Worm (Caenorhabditis elegans) whole organism, mixed stage, embryonic: ENCODE measurements around the gene W08F4.13.

ENCODE experiments used
- M03D4.4 ChIP-seq: sonication (generic microtip); optimal IDR thresholded peaks from 2 replicates; lab custom pipeline; 2017; ENCODE audit warnings: mild to moderate bottlenecking, missing genetic modification characterization, missing compliant biosample characterization
- bed-3 ChIP-seq: fragments of 200-800 bp; sonication (Bioruptor generic); optimal IDR thresholded peaks from 3 replicates; lab custom pipeline; 2018; ENCODE audit warnings: mild to moderate bottlenecking, missing genetic modification characterization, moderate library complexity, missing compliant biosample characterization
- blmp-1 ChIP-seq: fragments of 150-350 bp; optimal IDR thresholded peaks from 2 replicates; lab custom pipeline; 2014; ENCODE audit warnings: missing biosample characterization, missing genetic modification characterization
- ceh-39 ChIP-seq: fragments of 150-350 bp; optimal IDR thresholded peaks from 2 replicates; lab custom pipeline; 2014; ENCODE audit warnings: missing biosample characterization, missing genetic modification characterization
- ceh-43 ChIP-seq: fragments of 200-800 bp; sonication (Bioruptor generic); optimal IDR thresholded peaks from 2 replicates; lab custom pipeline; 2018; ENCODE audit warnings: mild to moderate bottlenecking, missing genetic modification characterization, moderate library complexity, missing compliant biosample characterization
- ceh-83 ChIP-seq: fragments of 200-800 bp; sonication (Bioruptor generic); optimal IDR thresholded peaks from 2 replicates; lab custom pipeline; 2018; ENCODE audit warnings: mild to moderate bottlenecking, missing genetic modification characterization, missing compliant biosample characterization
- ces-1 ChIP-seq: fragments of 150-350 bp; optimal IDR thresholded peaks from 2 replicates; lab custom pipeline; 2014; ENCODE audit warnings: missing biosample characterization, missing genetic modification reagents, missing genetic modification characterization
- drap-1 ChIP-seq: fragments of 200-800 bp; sonication (Bioruptor generic); optimal IDR thresholded peaks from 3 replicates; lab custom pipeline; 2018; ENCODE audit warnings: mild to moderate bottlenecking, missing genetic modification characterization, missing compliant biosample characterization
- elt-3 ChIP-seq: fragments of 150-350 bp; optimal IDR thresholded peaks from 2 replicates; lab custom pipeline; 2014; ENCODE audit warnings: missing biosample characterization, missing genetic modification characterization
- flh-1 ChIP-seq: fragments of 200-800 bp; sonication (Bioruptor generic); optimal IDR thresholded peaks from 2 replicates; lab custom pipeline; 2018; ENCODE audit warnings: mild to moderate bottlenecking, missing genetic modification characterization, moderate library complexity, missing compliant biosample characterization
- ham-2 ChIP-seq: fragments of 200-800 bp; sonication (Bioruptor generic); optimal IDR thresholded peaks from 2 replicates; lab custom pipeline; 2018; ENCODE audit warnings: mild to moderate bottlenecking, missing genetic modification characterization, missing compliant biosample characterization
- hlh-1 ChIP-seq: fragments of 150-350 bp; optimal IDR thresholded peaks from 2 replicates; lab custom pipeline; 2014; ENCODE audit warnings: missing biosample characterization, missing genetic modification reagents, missing genetic modification characterization
- lin-13 ChIP-seq: fragments of 150-350 bp; optimal IDR thresholded peaks from 2 replicates; lab custom pipeline; 2014; ENCODE audit warnings: missing biosample characterization, missing genetic modification characterization
- lin-32 ChIP-seq: fragments of 200-800 bp; sonication (Bioruptor generic); optimal IDR thresholded peaks from 2 replicates; lab custom pipeline; 2018; ENCODE audit warnings: mild to moderate bottlenecking, missing genetic modification characterization, missing compliant biosample characterization
- lsy-2 ChIP-seq: fragments of 150-350 bp; optimal IDR thresholded peaks from 2 replicates; lab custom pipeline; 2014; ENCODE audit warnings: missing biosample characterization, missing genetic modification characterization
- mab-5 ChIP-seq: fragments of 150-350 bp; optimal IDR thresholded peaks from 2 replicates; lab custom pipeline; 2014; ENCODE audit warnings: missing biosample characterization, missing genetic modification characterization
- mep-1 ChIP-seq: fragments of 150-350 bp; optimal IDR thresholded peaks from 2 replicates; lab custom pipeline; 2017; ENCODE audit warnings: missing biosample characterization, missing genetic modification reagents, missing genetic modification characterization, inconsistent platforms
- mls-2 ChIP-seq: sonication (generic microtip); optimal IDR thresholded peaks from 2 replicates; lab custom pipeline; 2016; ENCODE audit warnings: mild to moderate bottlenecking, missing genetic modification characterization, moderate library complexity, missing compliant biosample characterization
- nhr-12 ChIP-seq: fragments of 150-350 bp; optimal IDR thresholded peaks from 2 replicates; lab custom pipeline; 2014; ENCODE audit warnings: missing biosample characterization, missing genetic modification characterization
- nhr-2 ChIP-seq: fragments of 150-350 bp; optimal IDR thresholded peaks from 2 replicates; lab custom pipeline; 2014; ENCODE audit warnings: missing biosample characterization, missing genetic modification characterization
- nhr-237 ChIP-seq: fragments of 150-350 bp; optimal IDR thresholded peaks from 2 replicates; lab custom pipeline; 2014; ENCODE audit warnings: missing biosample characterization, missing genetic modification characterization
- nhr-28 ChIP-seq: fragments of 150-350 bp; optimal IDR thresholded peaks from 2 replicates; lab custom pipeline; 2014; ENCODE audit warnings: missing biosample characterization, missing genetic modification characterization
- nhr-76 ChIP-seq: sonication (generic microtip); optimal IDR thresholded peaks from 2 replicates; lab custom pipeline; 2017; ENCODE audit warnings: missing biosample characterization, missing genetic modification characterization
- pha-4 ChIP-seq: fragments of 150-350 bp; optimal IDR thresholded peaks from 2 replicates; lab custom pipeline; 2018; ENCODE audit warnings: missing biosample characterization, missing genetic modification reagents, missing genetic modification characterization
- sem-2 ChIP-seq: fragments of 200-800 bp; sonication (Bioruptor generic); optimal IDR thresholded peaks from 2 replicates; lab custom pipeline; 2018; ENCODE audit warnings: mild to moderate bottlenecking, missing genetic modification characterization, missing compliant biosample characterization
- snpc-4 ChIP-seq: fragments of 150-350 bp; optimal IDR thresholded peaks from 2 replicates; lab custom pipeline; 2014; ENCODE audit warnings: missing biosample characterization, missing genetic modification characterization
- sptf-1 ChIP-seq: sonication (generic microtip); optimal IDR thresholded peaks from 2 replicates; lab custom pipeline; 2017; ENCODE audit warnings: mild to moderate bottlenecking, missing genetic modification characterization, moderate library complexity, missing compliant biosample characterization
- unc-120 ChIP-seq: sonication (generic microtip); optimal IDR thresholded peaks from 2 replicates; lab custom pipeline; 2017; ENCODE audit warnings: missing genetic modification characterization, missing compliant biosample characterization; ENCODE audit not compliant: poor library complexity, severe bottlenecking
- unc-39 ChIP-seq: fragments of 150-350 bp; optimal IDR thresholded peaks from 2 replicates; lab custom pipeline; 2014; ENCODE audit warnings: missing biosample characterization, missing genetic modification characterization
- unc-62 ChIP-seq: fragments of 150-350 bp; optimal IDR thresholded peaks from 2 replicates; lab custom pipeline; 2014; ENCODE audit warnings: missing biosample characterization, missing genetic modification reagents, missing genetic modification characterization
- zip-8 ChIP-seq: fragments of 150-350 bp; optimal IDR thresholded peaks from 2 replicates; lab custom pipeline; 2014; ENCODE audit warnings: missing biosample characterization, missing genetic modification characterization
- ztf-11 ChIP-seq: fragments of 150-350 bp; optimal IDR thresholded peaks from 2 replicates; lab custom pipeline; 2014; ENCODE audit warnings: missing biosample characterization, missing genetic modification characterization

Gene W08F4.13

DNA sequence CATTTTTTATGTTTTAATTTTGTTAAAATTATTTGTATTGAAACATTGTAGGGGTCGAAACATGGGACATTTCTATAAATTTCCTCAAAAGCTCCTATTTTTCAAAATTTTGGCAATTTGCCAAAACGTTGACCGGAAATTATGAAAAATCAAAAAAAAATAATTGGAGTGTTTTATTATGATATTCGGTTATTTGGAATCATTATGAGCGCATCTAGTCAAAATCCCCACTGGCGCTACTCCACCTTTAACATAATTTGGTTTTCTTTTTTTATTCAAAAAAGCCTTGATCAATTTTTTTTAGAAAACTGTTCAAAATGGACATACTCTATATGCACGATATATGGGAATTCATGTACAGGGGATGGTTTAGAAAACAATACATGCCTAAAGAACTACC is 20.7 kb downstream of the W08F4.13 start, which contains the start of gene W04H10.2:
Gene W04H10.2, plus strand, starts transcription at position 301 of the 400 bp plus-strand sequence.
- TF ChIP-seq zip-8 (tag; lab: Kevin White, UChicago) (no peak), blmp-1 (tag; lab: Kevin White, UChicago) (no peak), nhr-28 (tag; lab: Kevin White, UChicago) (no peak), nhr-12 (tag; lab: Kevin White, UChicago) (no peak), ceh-39 (tag; lab: Kevin White, UChicago) (no peak), lin-13 (tag; lab: Kevin White, UChicago) (no peak), flh-1 (GFP tag; lab: Kevin White, UChicago) (no peak), ces-1 (GFP tag; lab: Kevin White, UChicago) (no peak), nhr-2 (tag; lab: Kevin White, UChicago) (no peak), nhr-237 (tag; lab: Kevin White, UChicago) (no peak), ceh-83 (GFP tag; lab: Kevin White, UChicago) (no peak), ztf-11 (tag; lab: Kevin White, UChicago) (no peak), nhr-76 (no peak), ceh-43 (GFP tag; lab: Kevin White, UChicago) (no peak), unc-120 (tag; lab: Kevin White, UChicago) (no peak), bed-3 (GFP tag; lab: Kevin White, UChicago) (no peak), mep-1 (tag; lab: Kevin White, UChicago) (no peak), unc-62 (GFP tag; lab: Kevin White, UChicago) (no peak), sptf-1 (tag; lab: Kevin White, UChicago) (no peak)

DNA sequence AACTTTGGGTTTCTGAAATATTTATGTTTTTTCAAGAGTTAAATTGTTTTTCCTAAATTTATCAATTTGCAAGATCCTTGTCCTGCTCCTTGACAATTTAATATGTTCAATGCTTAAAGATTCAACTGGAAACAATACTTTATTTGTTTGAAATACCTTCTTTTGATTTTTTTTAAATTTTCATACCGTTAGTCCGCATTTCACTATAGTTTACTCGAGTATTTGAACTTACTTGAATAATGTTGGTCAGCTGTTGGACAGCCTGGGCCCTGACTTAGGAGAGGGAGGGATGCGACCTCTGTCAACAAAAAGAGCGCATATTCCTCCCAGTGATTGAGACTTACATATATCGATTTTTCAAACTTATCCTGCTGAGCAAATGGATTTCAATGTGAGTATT is 21.4 kb downstream of the W08F4.13 start, which contains the start of gene W04H10.5:
Gene W04H10.5, plus strand, starts transcription at position 301 of the 400 bp plus-strand sequence.
- TF ChIP-seq lin-32 (GFP tag; lab: Kevin White, UChicago) (no peak), hlh-1 (tag; lab: Kevin White, UChicago) (peak; percentile 66)

DNA sequence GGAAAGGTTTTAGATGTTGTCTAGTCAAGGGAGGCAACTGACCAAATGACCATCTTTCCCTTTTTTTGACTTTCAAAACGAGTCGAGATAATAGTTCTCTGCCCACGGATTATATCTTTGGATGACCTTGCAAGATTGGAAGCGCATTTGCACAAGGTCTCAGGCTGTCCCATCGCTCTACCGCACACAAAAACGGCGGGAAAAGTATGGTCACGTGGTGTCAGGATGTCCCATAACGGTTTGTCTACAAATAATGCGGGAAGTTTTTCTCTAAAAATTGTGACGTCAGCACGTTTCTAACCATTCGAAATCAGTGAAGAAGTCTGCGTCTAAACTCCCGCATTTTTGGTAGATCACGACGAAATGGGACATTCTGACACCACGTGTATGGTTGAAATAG is 23.7 kb downstream of the W08F4.13 start, which contains the start of gene W04H10.6:
Gene W04H10.6, minus strand, starts transcription at position 101 of the 400 bp plus-strand sequence.
- TF ChIP-seq mls-2 (tag; lab: Kevin White, UChicago) (no peak), lsy-2 (tag; lab: Kevin White, UChicago) (no peak), lin-13 (tag; lab: Kevin White, UChicago) (no peak), ces-1 (GFP tag; lab: Kevin White, UChicago) (no peak), sem-2 (GFP tag; lab: Kevin White, UChicago) (no peak), sptf-1 (tag; lab: Kevin White, UChicago) (no peak), nhr-76 (no peak), drap-1 (GFP tag; lab: Kevin White, UChicago) (no peak), ham-2 (GFP tag; lab: Kevin White, UChicago) (no peak), unc-39 (tag; lab: Kevin White, UChicago) (no peak), nhr-237 (tag; lab: Kevin White, UChicago) (no peak), lin-32 (GFP tag; lab: Kevin White, UChicago) (no peak), ceh-83 (GFP tag; lab: Kevin White, UChicago) (no peak), elt-3 (tag; lab: Kevin White, UChicago) (no peak), nhr-12 (tag; lab: Kevin White, UChicago) (no peak), pha-4 (tag; lab: Kevin White, UChicago) (no peak)
- TF ChIP-seq, all 35 proteins: peak for 0

DNA sequence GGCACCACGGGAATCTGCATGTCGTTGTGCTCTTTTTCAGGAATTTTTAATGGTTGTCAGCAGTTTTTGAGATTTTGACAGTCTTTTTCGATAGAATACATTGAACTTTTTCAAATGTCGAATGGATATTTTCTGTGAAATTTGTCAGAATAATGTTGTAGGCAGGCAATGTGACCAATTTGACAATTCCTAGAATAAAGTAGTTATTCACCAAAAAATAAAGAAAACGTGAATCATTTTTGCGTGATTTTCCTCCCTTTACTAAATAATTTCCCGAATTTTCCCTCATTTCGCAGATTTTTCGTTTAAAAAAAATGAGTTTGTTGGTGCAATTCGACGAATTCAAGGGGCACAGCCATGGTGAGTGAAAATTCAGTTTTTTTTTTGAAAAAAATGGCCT is 24.2 kb downstream of the W08F4.13 start, which contains the start of gene W04H10.1:
Gene W04H10.1, plus strand, starts transcription at position 301 of the 400 bp plus-strand sequence.
- TF ChIP-seq nhr-12 (tag; lab: Kevin White, UChicago) (no peak), unc-120 (tag; lab: Kevin White, UChicago) (no peak), hlh-1 (tag; lab: Kevin White, UChicago) (no peak), snpc-4 (tag; lab: Kevin White, UChicago) (no peak), bed-3 (GFP tag; lab: Kevin White, UChicago) (no peak), ceh-43 (GFP tag; lab: Kevin White, UChicago) (no peak), M03D4.4 (tag; lab: Kevin White, UChicago) (no peak), elt-3 (tag; lab: Kevin White, UChicago) (no peak), lin-13 (tag; lab: Kevin White, UChicago) (no peak), nhr-2 (tag; lab: Kevin White, UChicago) (no peak), lin-32 (GFP tag; lab: Kevin White, UChicago) (no peak), nhr-237 (tag; lab: Kevin White, UChicago) (no peak), pha-4 (tag; lab: Kevin White, UChicago) (no peak), flh-1 (GFP tag; lab: Kevin White, UChicago) (no peak), lsy-2 (tag; lab: Kevin White, UChicago) (no peak), mab-5 (tag; lab: Kevin White, UChicago) (no peak), zip-8 (tag; lab: Kevin White, UChicago) (no peak), ztf-11 (tag; lab: Kevin White, UChicago) (no peak), ham-2 (GFP tag; lab: Kevin White, UChicago) (no peak)
- TF ChIP-seq, all 35 proteins: peak for 0
